Worm (Caenorhabditis elegans): Measurements from ENCODE around the gene F29C12.6.

- TF ChIP-seq him-1 (tag; optimal IDR thresholded peaks at IDR 0.05): no peak
- no peak for TF ChIP-seq dao-5 (tag; optimal IDR thresholded peaks at IDR 0.05)
- no peak for TF ChIP-seq W03F9.2 (tag; optimal IDR thresholded peaks at IDR 0.05)
Measured at ce11 chrII:13130576-13130975, 874 bp downstream of the F29C12.6 start.
